Fruit fly (Drosophila melanogaster): ENCODE data around the gene Nepl8.

The Nepl8 gene

dm6 chr2L:16486001-16486793 lies 1.8 kb upstream of the Nepl8 start:
- TF ChIP-seq amos (GFP tag; IDR thresholded peaks at IDR 0.05; ENCODE audit: partially characterized antibody) (no peak), CG10321 (GFP tag; IDR thresholded peaks at IDR 0.05) (peak; percentile 96), Atf-2 (GFP tag; optimal IDR thresholded peaks at IDR 0.05) (peak; percentile 20), scrt (GFP tag; optimal IDR thresholded peaks at IDR 0.05) (no peak), Jarid2 (GFP tag; optimal IDR thresholded peaks at IDR 0.05) (peak; percentile 85), CG9932 (GFP tag; IDR thresholded peaks at IDR 0.05) (0 out of 2 replicates have a peak, but pooled peaks have one; percentile 26), Ets97D (GFP tag; optimal IDR thresholded peaks at IDR 0.05) (peak; percentile 28), stwl (tag; optimal IDR thresholded peaks at IDR 0.05) (peak; percentile 11), NC2β (GFP tag; optimal IDR thresholded peaks at IDR 0.05) (peak; percentile 58), Mad (GFP tag; optimal IDR thresholded peaks at IDR 0.05) (peak; percentile 5), Adf1 (GFP tag; IDR thresholded peaks at IDR 0.05) (peak; percentile 93), Doc3 (GFP tag; IDR thresholded peaks at IDR 0.05; ENCODE audit: partially characterized antibody) (no peak), CG17361 (GFP tag; IDR thresholded peaks at IDR 0.05) (peak; percentile 32; the same call in 1 of the 3 replicates), Dek (tag; optimal IDR thresholded peaks at IDR 0.05) (no peak), CG12236 (GFP tag; optimal IDR thresholded peaks at IDR 0.05) (peak; percentile 42), TFAM (GFP tag; optimal IDR thresholded peaks at IDR 0.05) (no peak), CG6854 (GFP tag; optimal IDR thresholded peaks at IDR 0.05) (no peak), tap (tag; optimal IDR thresholded peaks at IDR 0.05) (no peak), Dip3 (GFP tag; optimal IDR thresholded peaks at IDR 0.05) (peak; percentile 22), CG4854 (GFP tag; optimal IDR thresholded peaks at IDR 0.05) (peak; percentile 46), CG13775 (GFP tag; optimal IDR thresholded peaks at IDR 0.05) (peak; percentile 33), kni (GFP tag; optimal IDR thresholded peaks at IDR 0.05) (peak; percentile 56), kah (GFP tag; optimal IDR thresholded peaks at IDR 0.05) (peak; percentile 8), grn (GFP tag; optimal IDR thresholded peaks at IDR 0.05) (no peak), pita (GFP tag; optimal IDR thresholded peaks at IDR 0.05) (no peak), p53 (GFP tag; optimal IDR thresholded peaks at IDR 0.05) (peak; percentile 2), CG30020 (tag; optimal IDR thresholded peaks at IDR 0.05) (peak; percentile 1), D (optimal IDR thresholded peaks at IDR 0.05) (peak; percentile 84), D (GFP tag; optimal IDR thresholded peaks at IDR 0.05) (peak; percentile 53), CG13424 (tag; optimal IDR thresholded peaks at IDR 0.05) (peak; percentile 3), CG10274 (GFP tag; optimal IDR thresholded peaks at IDR 0.05) (peak; percentile 10), CG33557 (GFP tag; optimal IDR thresholded peaks at IDR 0.05) (peak; percentile 12), CG2889 (GFP tag; IDR thresholded peaks at IDR 0.05) (no peak), sr (GFP tag; IDR thresholded peaks at IDR 0.05) (peak; percentile 74; the same call in 2 of the 3 replicates), nerfin-2 (GFP tag; IDR thresholded peaks at IDR 0.05; ENCODE audit: partially characterized antibody) (no peak), CG5245 (GFP tag; optimal IDR thresholded peaks at IDR 0.05) (no peak), abd-A (tag; optimal IDR thresholded peaks at IDR 0.05) (peak; percentile 62), dan (GFP tag; IDR thresholded peaks at IDR 0.05) (no peak), CG1529 (GFP tag; optimal IDR thresholded peaks at IDR 0.05) (no peak), Taf1 (GFP tag; IDR thresholded peaks at IDR 0.05) (no peak), CG12744 (GFP tag; optimal IDR thresholded peaks at IDR 0.05) (peak; percentile 52), corto (GFP tag; optimal IDR thresholded peaks at IDR 0.05) (no peak), fd3F (GFP tag; optimal IDR thresholded peaks at IDR 0.05) (no peak), jumu (GFP tag; optimal IDR thresholded peaks at IDR 0.05) (no peak), Med (GFP tag) (peak; percentile 93), ato (GFP tag; IDR thresholded peaks at IDR 0.05; ENCODE audit: partially characterized antibody) (no peak), pan (optimal IDR thresholded peaks at IDR 0.05) (no peak), pan (GFP tag; optimal IDR thresholded peaks at IDR 0.05 in 1 of 2, IDR thresholded peaks at IDR 0.05 in 1 of 2) (peak in 1 of 2 experiments; percentile 48), CG16815 (GFP tag; optimal IDR thresholded peaks at IDR 0.05) (no peak)

Data from whole organism, embryonic.